Fruit fly (Drosophila melanogaster) whole organism, embryonic: ENCODE data around the gene Ocrl.

ENCODE experiments used
- Bgb ChIP-seq: fragments of 200-800 bp; sonication (Bioruptor generic); IDR thresholded peaks from 2 replicates; pipeline ENCODE4 v1.3.6; 2022; ENCODE audit warnings: missing biosample characterization, missing genetic modification characterization; ENCODE audit not compliant: partially characterized antibody
- CG10267 ChIP-seq: fragments of 200-800 bp; sonication (Bioruptor generic); optimal IDR thresholded peaks from 2 replicates; lab custom pipeline; 2018; ENCODE audit warnings: missing biosample characterization, mild to moderate bottlenecking, missing genetic modification characterization, moderate library complexity
- CG12104 ChIP-seq: fragments of 200-800 bp; sonication (Bioruptor generic); optimal IDR thresholded peaks from 3 replicates; lab custom pipeline; 2016; ENCODE audit warnings: missing biosample characterization, missing genetic modification characterization
- CG13123 ChIP-seq: fragments of 200-800 bp; sonication (Bioruptor generic); optimal IDR thresholded peaks from 2 replicates; lab custom pipeline; 2016; ENCODE audit warnings: missing biosample characterization, missing genetic modification characterization
- CG18011 ChIP-seq: fragments of 200-800 bp; sonication (Bioruptor generic); optimal IDR thresholded peaks from 2 replicates; lab custom pipeline; 2017; ENCODE audit warnings: missing biosample characterization, missing genetic modification characterization, mild to moderate bottlenecking, moderate library complexity, missing genotype
- CG34422 ChIP-seq: fragments of 200-800 bp; sonication (Bioruptor generic); IDR thresholded peaks from 3 replicates; pipeline ENCODE4 v1.3.6; 2022; ENCODE audit warnings: missing biosample characterization, missing genetic modification characterization
- E2f2 ChIP-seq: fragments of 200-800 bp; sonication (Bioruptor generic); IDR thresholded peaks from 2 replicates; pipeline ENCODE4 v1.3.6; 2022; ENCODE audit warnings: missing biosample characterization, missing genetic modification characterization
- Sox102F ChIP-seq: fragments of 200-800 bp; sonication (Bioruptor generic); optimal IDR thresholded peaks from 2 replicates; lab custom pipeline; 2018; ENCODE audit warnings: missing biosample characterization, mild to moderate bottlenecking, missing genetic modification characterization, moderate library complexity
- Stat92E ChIP-seq, 3 experiments: fragments of >200 bp in 2 of 3; fragments of 200-800 bp in 1 of 3; sonication (Bioruptor generic) in 1 of 3; optimal IDR thresholded peaks; 2 replicates each; lab custom pipeline; 2017 to 2019; ENCODE audit warnings: missing biosample characterization in 3 of 3, missing genetic modification characterization in 3 of 3, mild to moderate bottlenecking in 1 of 3, moderate library complexity in 1 of 3
- ac ChIP-seq: fragments of 200-800 bp; sonication (Bioruptor generic); optimal IDR thresholded peaks from 3 replicates; lab custom pipeline; 2017; ENCODE audit warnings: missing biosample characterization, mild to moderate bottlenecking, missing genetic modification characterization
- br ChIP-seq: fragments of >200 bp; optimal IDR thresholded peaks from 2 replicates; lab custom pipeline; 2017
- maf-S ChIP-seq: fragments of 200-800 bp; sonication (Bioruptor generic); optimal IDR thresholded peaks from 2 replicates; lab custom pipeline; 2016; ENCODE audit warnings: missing biosample characterization, missing genetic modification characterization

DNA sequence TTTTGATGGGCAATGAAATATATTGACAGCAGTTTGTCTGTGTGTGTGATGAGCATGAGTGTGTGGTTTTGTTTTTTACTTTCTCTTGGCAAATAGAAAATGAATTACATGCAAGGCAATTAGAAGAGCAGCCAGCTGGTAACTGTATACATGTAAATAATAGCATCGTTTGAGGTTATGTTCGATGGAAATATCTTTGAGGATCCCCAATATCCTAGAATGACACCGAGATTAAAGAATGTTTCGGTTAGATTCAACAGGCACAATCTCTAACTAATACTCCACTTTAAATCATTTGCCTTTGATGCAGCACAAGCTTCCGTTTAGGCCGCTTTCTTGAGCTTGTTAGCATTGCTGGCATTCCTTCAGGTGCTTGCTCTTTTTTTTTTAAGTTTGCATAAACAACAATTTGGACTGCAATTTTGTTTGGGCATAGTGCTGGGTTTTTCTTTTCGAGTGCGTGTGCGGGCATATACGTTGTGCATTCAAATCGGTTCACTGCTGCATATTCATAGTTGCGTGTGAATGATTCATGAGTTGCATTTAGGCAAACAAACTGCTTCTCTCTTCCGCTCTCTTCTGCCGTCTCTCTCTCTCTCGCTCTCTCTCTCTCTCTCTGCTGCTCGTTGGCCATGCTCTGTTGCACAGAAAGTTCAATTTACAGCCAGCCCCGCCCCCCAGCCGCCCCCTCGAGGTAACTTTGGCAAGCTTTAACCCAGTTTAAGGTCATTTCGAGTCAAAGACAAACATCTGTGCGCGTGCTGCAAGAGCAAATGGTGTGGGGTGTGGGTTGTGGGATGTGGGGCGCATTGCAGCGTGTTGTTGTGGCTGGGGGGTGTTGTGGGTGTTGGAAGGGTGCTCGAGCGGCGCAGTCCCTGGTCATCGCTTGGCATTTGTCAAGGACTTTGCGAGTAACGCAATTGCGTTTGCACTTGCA, 41.9 kb downstream of the Ocrl start:
- TF ChIP-seq ac (GFP tag; lab: Kevin White, UChicago) (no peak), br (lab: Kevin White, UChicago) (no peak), CG34422 (GFP tag; lab: Robert Waterston, UW) (no peak), maf-S (no peak), E2f2 (GFP tag; lab: Robert Waterston, UW) (no peak), Sox102F (GFP tag; lab: Kevin White, UChicago) (no peak), Stat92E (GFP tag; optimal IDR thresholded peaks at IDR 0.05; lab: Kevin White, UChicago) (no peak), Bgb (GFP tag; lab: Robert Waterston, UW) (no peak), CG12104 (no peak), CG10267 (tag; lab: Kevin White, UChicago) (no peak), CG13123 (GFP tag; lab: Kevin White, UChicago) (no peak), CG18011 (GFP tag; lab: Kevin White, UChicago) (no peak)
